Worm (Caenorhabditis elegans) whole organism, mixed stage, embryonic: ENCODE data around the gene sipa-1.
A peak's percentile ranks its signal among the peaks of the same experiment; 100 is the strongest.

Source experiments
- M03D4.4 ChIP-seq: sonication (generic microtip); optimal IDR thresholded peaks from 2 replicates; lab custom pipeline; 2017; ENCODE audit warnings: mild to moderate bottlenecking, missing genetic modification characterization, missing compliant biosample characterization
- bed-3 ChIP-seq: fragments of 200-800 bp; sonication (Bioruptor generic); optimal IDR thresholded peaks from 3 replicates; lab custom pipeline; 2018; ENCODE audit warnings: mild to moderate bottlenecking, missing genetic modification characterization, moderate library complexity, missing compliant biosample characterization
- blmp-1 ChIP-seq: fragments of 150-350 bp; optimal IDR thresholded peaks from 2 replicates; lab custom pipeline; 2014; ENCODE audit warnings: missing biosample characterization, missing genetic modification characterization
- ceh-43 ChIP-seq: fragments of 200-800 bp; sonication (Bioruptor generic); optimal IDR thresholded peaks from 2 replicates; lab custom pipeline; 2018; ENCODE audit warnings: mild to moderate bottlenecking, missing genetic modification characterization, moderate library complexity, missing compliant biosample characterization
- ceh-83 ChIP-seq: fragments of 200-800 bp; sonication (Bioruptor generic); optimal IDR thresholded peaks from 2 replicates; lab custom pipeline; 2018; ENCODE audit warnings: mild to moderate bottlenecking, missing genetic modification characterization, missing compliant biosample characterization
- ces-1 ChIP-seq: fragments of 150-350 bp; optimal IDR thresholded peaks from 2 replicates; lab custom pipeline; 2014; ENCODE audit warnings: missing biosample characterization, missing genetic modification reagents, missing genetic modification characterization
- cnd-1 ChIP-seq: fragments of 200-800 bp; sonication (Bioruptor generic); optimal IDR thresholded peaks from 2 replicates; lab custom pipeline; 2018; ENCODE audit warnings: mild to moderate bottlenecking, missing genetic modification characterization, missing compliant biosample characterization
- drap-1 ChIP-seq: fragments of 200-800 bp; sonication (Bioruptor generic); optimal IDR thresholded peaks from 3 replicates; lab custom pipeline; 2018; ENCODE audit warnings: mild to moderate bottlenecking, missing genetic modification characterization, missing compliant biosample characterization
- elt-3 ChIP-seq: fragments of 150-350 bp; optimal IDR thresholded peaks from 2 replicates; lab custom pipeline; 2014; ENCODE audit warnings: missing biosample characterization, missing genetic modification characterization
- hlh-1 ChIP-seq: fragments of 150-350 bp; optimal IDR thresholded peaks from 2 replicates; lab custom pipeline; 2014; ENCODE audit warnings: missing biosample characterization, missing genetic modification reagents, missing genetic modification characterization
- lin-13 ChIP-seq: fragments of 150-350 bp; optimal IDR thresholded peaks from 2 replicates; lab custom pipeline; 2014; ENCODE audit warnings: missing biosample characterization, missing genetic modification characterization
- lin-32 ChIP-seq: fragments of 200-800 bp; sonication (Bioruptor generic); optimal IDR thresholded peaks from 2 replicates; lab custom pipeline; 2018; ENCODE audit warnings: mild to moderate bottlenecking, missing genetic modification characterization, missing compliant biosample characterization
- lsy-2 ChIP-seq: fragments of 150-350 bp; optimal IDR thresholded peaks from 2 replicates; lab custom pipeline; 2014; ENCODE audit warnings: missing biosample characterization, missing genetic modification characterization
- mep-1 ChIP-seq: fragments of 150-350 bp; optimal IDR thresholded peaks from 2 replicates; lab custom pipeline; 2017; ENCODE audit warnings: missing biosample characterization, missing genetic modification reagents, missing genetic modification characterization, inconsistent platforms
- mls-2 ChIP-seq: sonication (generic microtip); optimal IDR thresholded peaks from 2 replicates; lab custom pipeline; 2016; ENCODE audit warnings: mild to moderate bottlenecking, missing genetic modification characterization, moderate library complexity, missing compliant biosample characterization
- nhr-2 ChIP-seq: fragments of 150-350 bp; optimal IDR thresholded peaks from 2 replicates; lab custom pipeline; 2014; ENCODE audit warnings: missing biosample characterization, missing genetic modification characterization
- nhr-237 ChIP-seq: fragments of 150-350 bp; optimal IDR thresholded peaks from 2 replicates; lab custom pipeline; 2014; ENCODE audit warnings: missing biosample characterization, missing genetic modification characterization
- nhr-28 ChIP-seq: fragments of 150-350 bp; optimal IDR thresholded peaks from 2 replicates; lab custom pipeline; 2014; ENCODE audit warnings: missing biosample characterization, missing genetic modification characterization
- nhr-76 ChIP-seq: sonication (generic microtip); optimal IDR thresholded peaks from 2 replicates; lab custom pipeline; 2017; ENCODE audit warnings: missing biosample characterization, missing genetic modification characterization
- pha-4 ChIP-seq: fragments of 150-350 bp; optimal IDR thresholded peaks from 2 replicates; lab custom pipeline; 2018; ENCODE audit warnings: missing biosample characterization, missing genetic modification reagents, missing genetic modification characterization
- sem-2 ChIP-seq: fragments of 200-800 bp; sonication (Bioruptor generic); optimal IDR thresholded peaks from 2 replicates; lab custom pipeline; 2018; ENCODE audit warnings: mild to moderate bottlenecking, missing genetic modification characterization, missing compliant biosample characterization
- snpc-4 ChIP-seq: fragments of 150-350 bp; optimal IDR thresholded peaks from 2 replicates; lab custom pipeline; 2014; ENCODE audit warnings: missing biosample characterization, missing genetic modification characterization
- sptf-1 ChIP-seq: sonication (generic microtip); optimal IDR thresholded peaks from 2 replicates; lab custom pipeline; 2017; ENCODE audit warnings: mild to moderate bottlenecking, missing genetic modification characterization, moderate library complexity, missing compliant biosample characterization
- tbx-8 ChIP-seq: fragments of 200-800 bp; sonication (Bioruptor generic); optimal IDR thresholded peaks from 2 replicates; lab custom pipeline; 2018; ENCODE audit warnings: mild to moderate bottlenecking, missing genetic modification characterization, moderate library complexity, missing compliant biosample characterization
- unc-120 ChIP-seq: sonication (generic microtip); optimal IDR thresholded peaks from 2 replicates; lab custom pipeline; 2017; ENCODE audit warnings: missing genetic modification characterization, missing compliant biosample characterization; ENCODE audit not compliant: poor library complexity, severe bottlenecking
- unc-39 ChIP-seq: fragments of 150-350 bp; optimal IDR thresholded peaks from 2 replicates; lab custom pipeline; 2014; ENCODE audit warnings: missing biosample characterization, missing genetic modification characterization
- unc-62 ChIP-seq: fragments of 150-350 bp; optimal IDR thresholded peaks from 2 replicates; lab custom pipeline; 2014; ENCODE audit warnings: missing biosample characterization, missing genetic modification reagents, missing genetic modification characterization
- zip-8 ChIP-seq: fragments of 150-350 bp; optimal IDR thresholded peaks from 2 replicates; lab custom pipeline; 2014; ENCODE audit warnings: missing biosample characterization, missing genetic modification characterization

sipa-1 gene

DNA sequence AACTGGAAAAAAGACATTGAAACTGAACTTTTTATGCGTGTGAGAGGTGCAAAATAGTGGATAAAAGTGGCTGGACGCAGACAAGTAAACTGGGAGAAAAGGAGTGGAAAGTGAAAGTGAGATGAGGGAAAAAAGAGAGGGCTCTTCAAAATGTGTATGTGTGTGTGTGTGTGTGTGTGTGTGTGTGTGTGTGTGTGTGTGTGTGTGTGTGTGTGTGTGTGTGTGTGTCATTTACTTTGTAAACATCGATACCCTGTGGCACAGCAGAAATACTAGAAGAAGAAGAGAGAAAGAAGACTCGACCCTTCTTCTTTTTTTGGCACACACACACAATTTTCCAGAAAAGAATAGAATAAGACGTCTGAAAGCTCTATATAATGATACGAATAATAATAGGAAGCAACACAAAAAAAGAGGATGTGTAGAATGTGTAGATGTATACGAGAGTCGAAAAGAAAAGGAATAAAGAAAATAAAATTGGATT lies 1.6 kb upstream of the sipa-1 start:
- TF ChIP-seq nhr-2 (tag; lab: Kevin White, UChicago): no peak
- TF ChIP-seq mls-2 (tag; lab: Kevin White, UChicago): peak; percentile 24
- TF ChIP-seq drap-1 (GFP tag; lab: Kevin White, UChicago): peak; percentile 23
- TF ChIP-seq nhr-237 (tag; lab: Kevin White, UChicago): no peak
- TF ChIP-seq elt-3 (tag; lab: Kevin White, UChicago): no peak
- TF ChIP-seq nhr-76 (tag; lab: Kevin White, UChicago): no peak
- TF ChIP-seq ces-1 (GFP tag; lab: Kevin White, UChicago): peak; percentile 70
- peak; percentile 13 for TF ChIP-seq unc-120 (tag; lab: Kevin White, UChicago)
- TF ChIP-seq lin-32: no peak
- peak; percentile 34 for TF ChIP-seq pha-4
- TF ChIP-seq snpc-4 (tag; lab: Kevin White, UChicago): no peak
- peak; percentile 32 for TF ChIP-seq ceh-83
- peak; percentile 53 for TF ChIP-seq M03D4.4
- no peak for TF ChIP-seq blmp-1 (tag; lab: Kevin White, UChicago)
- TF ChIP-seq sptf-1: peak; percentile 41
- no peak for TF ChIP-seq sem-2 (GFP tag; lab: Kevin White, UChicago)

- no peak for TF ChIP-seq blmp-1 (tag; lab: Kevin White, UChicago)
- no peak for TF ChIP-seq sptf-1
- no peak for TF ChIP-seq nhr-237 (tag; lab: Kevin White, UChicago)
- no peak for TF ChIP-seq pha-4
- TF ChIP-seq nhr-76 (tag; lab: Kevin White, UChicago): no peak
- no peak for TF ChIP-seq hlh-1 (tag; lab: Kevin White, UChicago)
- no peak for TF ChIP-seq zip-8
- no peak for TF ChIP-seq ceh-43
- TF ChIP-seq ces-1 (GFP tag; lab: Kevin White, UChicago): no peak
- TF ChIP-seq cnd-1: no peak
- TF ChIP-seq ceh-83: no peak
- TF ChIP-seq unc-120 (tag; lab: Kevin White, UChicago): no peak
Measured at ce11 chrV:11635587-11635986, 1.5 kb downstream of the sipa-1 start.

- TF ChIP-seq nhr-76 (tag; lab: Kevin White, UChicago): no peak
- TF ChIP-seq ces-1 (GFP tag; lab: Kevin White, UChicago): peak; percentile 6
Measured at ce11 chrV:11631128-11631527, 6.0 kb downstream of the sipa-1 start.

DNA sequence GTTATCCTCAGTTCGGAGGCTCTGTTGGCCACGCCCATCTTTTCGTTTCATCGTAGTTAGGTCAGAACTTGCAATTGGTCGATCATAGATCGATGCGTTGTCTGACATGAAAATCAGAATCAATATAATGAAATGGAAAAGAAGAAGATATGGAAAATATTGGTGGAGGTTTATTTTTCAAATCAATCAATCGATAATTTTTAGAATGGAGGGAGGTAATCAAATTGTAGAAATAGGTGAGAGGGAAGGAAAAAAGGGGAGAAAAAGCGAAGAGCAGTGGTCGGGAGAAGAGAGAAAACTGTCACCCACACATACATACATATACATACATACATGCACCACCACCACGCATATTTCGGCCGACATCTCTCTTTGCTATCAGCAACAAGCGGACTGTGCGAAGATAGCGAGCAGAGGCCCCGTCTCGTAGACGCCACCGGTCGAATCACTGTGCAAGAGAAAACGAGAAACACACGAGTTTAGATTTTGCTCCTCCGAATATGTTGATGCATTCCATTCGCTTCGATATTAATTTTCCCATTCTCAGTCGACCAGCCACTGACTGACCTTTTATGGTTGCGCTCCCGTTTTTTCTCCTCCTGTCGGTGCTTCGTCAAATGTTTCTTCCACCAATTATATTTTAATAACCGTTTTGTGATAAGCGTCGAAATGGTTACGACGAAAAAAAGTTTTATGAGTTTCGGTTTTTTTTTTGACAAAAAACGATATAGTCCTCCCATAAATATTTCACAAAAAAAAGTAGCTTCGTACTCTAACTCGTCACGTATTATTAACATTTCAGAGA lies 7.7 kb downstream of the sipa-1 start, which contains the start of gene F35B12.10:
Gene F35B12.10, minus strand, starts transcription at position 51 of the 805 bp plus-strand sequence.
- no peak for TF ChIP-seq mep-1 (tag; lab: Kevin White, UChicago)
- no peak for TF ChIP-seq ces-1 (GFP tag; lab: Kevin White, UChicago)
- TF ChIP-seq elt-3 (tag; lab: Kevin White, UChicago): no peak
- TF ChIP-seq hlh-1 (tag; lab: Kevin White, UChicago): no peak
- no peak for TF ChIP-seq unc-62
- no peak for TF ChIP-seq nhr-28
- TF ChIP-seq M03D4.4: no peak
- TF ChIP-seq snpc-4 (tag; lab: Kevin White, UChicago): no peak
- no peak for TF ChIP-seq lin-32
- no peak for TF ChIP-seq ceh-83
- TF ChIP-seq bed-3 (GFP tag; lab: Kevin White, UChicago): no peak
- TF ChIP-seq nhr-237 (tag; lab: Kevin White, UChicago): no peak
- no peak for TF ChIP-seq lsy-2
- no peak for TF ChIP-seq unc-39 (tag; lab: Kevin White, UChicago)

DNA sequence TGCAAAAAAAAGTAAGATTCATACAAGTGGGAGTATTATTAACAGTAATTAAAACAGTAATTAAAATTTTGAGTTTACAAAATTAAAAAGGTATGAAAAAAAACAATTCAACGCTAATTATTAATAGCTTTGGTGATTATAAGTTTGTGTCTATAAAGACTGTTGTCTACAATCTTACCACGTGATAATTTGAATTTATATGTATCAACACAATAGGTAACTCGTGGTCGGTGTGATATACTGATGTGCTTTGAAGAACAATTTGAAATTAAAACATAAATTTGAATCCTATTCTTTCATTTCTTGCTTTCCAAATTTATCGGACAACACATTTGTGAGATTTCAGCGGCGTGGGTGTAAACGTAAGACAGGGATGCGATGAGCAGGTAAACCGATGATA lies 9.3 kb downstream of the sipa-1 start:
- TF ChIP-seq lin-13 (tag; lab: Kevin White, UChicago) (no peak), M03D4.4 (no peak), nhr-237 (tag; lab: Kevin White, UChicago) (no peak), zip-8 (no peak), tbx-8 (GFP tag; lab: Kevin White, UChicago) (no peak), nhr-76 (tag; lab: Kevin White, UChicago) (no peak)

ce11 chrV:11624954-11625353 lies 12.1 kb downstream of the sipa-1 start:
- TF ChIP-seq ces-1 (GFP tag; lab: Kevin White, UChicago) (peak; percentile 4), tbx-8 (GFP tag; lab: Kevin White, UChicago) (no peak), unc-62 (no peak)
